Worm (Caenorhabditis elegans) whole organism, L3 larva: Measurements from ENCODE around the gene ugt-21.

Experiments used
- R02D3.7 ChIP-seq: fragments of 150-350 bp; optimal IDR thresholded peaks from 2 replicates; lab custom pipeline; 2014; ENCODE audit warnings: missing biosample characterization, missing genetic modification characterization
- ZK546.5 ChIP-seq: sonication (generic microtip); optimal IDR thresholded peaks from 2 replicates; lab custom pipeline; 2017; ENCODE audit warnings: missing biosample characterization, missing genetic modification characterization
- ama-1 ChIP-seq: fragments of 150-350 bp; optimal IDR thresholded peaks from 2 replicates; lab custom pipeline; 2018
- ceh-16 ChIP-seq: sonication (generic microtip); optimal IDR thresholded peaks from 2 replicates; lab custom pipeline; 2017; ENCODE audit warnings: missing biosample characterization, missing genetic modification characterization
- ceh-28 ChIP-seq: fragments of 150-350 bp; optimal IDR thresholded peaks from 2 replicates; lab custom pipeline; 2014; ENCODE audit warnings: missing biosample characterization, missing genetic modification reagents, missing genetic modification characterization
- ceh-9 ChIP-seq: sonication (generic microtip); optimal IDR thresholded peaks from 2 replicates; lab custom pipeline; 2018; ENCODE audit warnings: missing biosample characterization, missing genetic modification characterization
- daf-12 ChIP-seq: fragments of 150-350 bp; optimal IDR thresholded peaks from 2 replicates; lab custom pipeline; 2014; ENCODE audit warnings: missing biosample characterization, missing genetic modification reagents, missing genetic modification characterization
- egl-27 ChIP-seq: sonication (generic microtip); optimal IDR thresholded peaks from 4 replicates; lab custom pipeline; 2017; ENCODE audit warnings: missing biosample characterization, missing genetic modification reagents, missing genetic modification characterization
- egl-5 ChIP-seq: fragments of 150-350 bp; optimal IDR thresholded peaks from 2 replicates; lab custom pipeline; 2017; ENCODE audit warnings: missing biosample characterization, missing genetic modification reagents, missing genetic modification characterization, inconsistent platforms
- elt-1 ChIP-seq: fragments of 150-350 bp; optimal IDR thresholded peaks from 2 replicates; lab custom pipeline; 2014; ENCODE audit warnings: missing biosample characterization, missing genetic modification characterization
- elt-2 ChIP-seq: sonication (generic microtip); optimal IDR thresholded peaks from 2 replicates; lab custom pipeline; 2016; ENCODE audit warnings: missing genetic modification reagents, mild to moderate bottlenecking, missing genetic modification characterization, missing compliant biosample characterization
- elt-3 ChIP-seq, 3 experiments: fragments of 150-350 bp in 1 of 3; sonication (generic microtip) in 2 of 3; optimal IDR thresholded peaks; 2 replicates in 2 of 3; 4 replicates in 1 of 3; lab custom pipeline; 2014 to 2017; ENCODE audit warnings: missing biosample characterization in 3 of 3, missing genetic modification characterization in 3 of 3
- eor-1 ChIP-seq, 2 experiments: fragments of 150-350 bp; optimal IDR thresholded peaks; 2 replicates each; lab custom pipeline; 2014 to 2018; ENCODE audit warnings: missing biosample characterization in 2 of 2, missing genetic modification characterization in 2 of 2
- fkh-10 ChIP-seq: sonication (generic microtip); optimal IDR thresholded peaks from 2 replicates; lab custom pipeline; 2017; ENCODE audit warnings: missing biosample characterization, missing genetic modification reagents, missing genetic modification characterization
- fkh-2 ChIP-seq: fragments of 150-350 bp; optimal IDR thresholded peaks from 2 replicates; lab custom pipeline; 2014; ENCODE audit warnings: missing biosample characterization, missing genetic modification reagents, missing genetic modification characterization
- hmg-11 ChIP-seq: sonication (generic microtip); optimal IDR thresholded peaks from 2 replicates; lab custom pipeline; 2016; ENCODE audit warnings: missing genetic modification characterization, missing compliant biosample characterization
- jun-1 ChIP-seq: fragments of 150-350 bp; optimal IDR thresholded peaks from 2 replicates; lab custom pipeline; 2014; ENCODE audit warnings: missing biosample characterization, missing genetic modification reagents, missing genetic modification characterization
- lin-15B ChIP-seq: fragments of 150-350 bp; optimal IDR thresholded peaks from 2 replicates; lab custom pipeline; 2014; ENCODE audit warnings: missing biosample characterization, missing genetic modification characterization
- lin-39 ChIP-seq: fragments of 150-350 bp; optimal IDR thresholded peaks from 2 replicates; lab custom pipeline; 2018; ENCODE audit warnings: missing biosample characterization, missing genetic modification reagents, missing genetic modification characterization
- mdl-1 ChIP-seq: fragments of 150-350 bp; optimal IDR thresholded peaks from 2 replicates; lab custom pipeline; 2014; ENCODE audit warnings: missing biosample characterization, missing genetic modification characterization
- mml-1 ChIP-seq: fragments of 150-350 bp; sonication (generic microtip); optimal IDR thresholded peaks from 3 replicates; lab custom pipeline; 2014; ENCODE audit warnings: missing biosample characterization, missing genetic modification characterization
- nfya-1 ChIP-seq: sonication (generic microtip); optimal IDR thresholded peaks from 2 replicates; lab custom pipeline; 2017; ENCODE audit warnings: missing genetic modification characterization, mild to moderate bottlenecking, missing compliant biosample characterization, antibody characterized with exemption, moderate library complexity; ENCODE audit not compliant: insufficient read depth
- nhr-11 ChIP-seq: fragments of 150-350 bp; optimal IDR thresholded peaks from 2 replicates; lab custom pipeline; 2014; ENCODE audit warnings: missing biosample characterization, missing genetic modification characterization
- nhr-12 ChIP-seq: fragments of 150-350 bp; optimal IDR thresholded peaks from 2 replicates; lab custom pipeline; 2014; ENCODE audit warnings: missing biosample characterization, missing genetic modification characterization
- nhr-23 ChIP-seq: fragments of 150-350 bp; optimal IDR thresholded peaks from 2 replicates; lab custom pipeline; 2014; ENCODE audit warnings: missing biosample characterization, missing genetic modification reagents, missing genetic modification characterization
- nhr-237 ChIP-seq: fragments of 150-350 bp; optimal IDR thresholded peaks from 2 replicates; lab custom pipeline; 2014; ENCODE audit warnings: missing biosample characterization, missing genetic modification characterization
- nhr-25 ChIP-seq: sonication (generic microtip); optimal IDR thresholded peaks from 2 replicates; lab custom pipeline; 2017; ENCODE audit warnings: missing biosample characterization, missing genetic modification characterization
- nhr-28 ChIP-seq: fragments of 150-350 bp; optimal IDR thresholded peaks from 2 replicates; lab custom pipeline; 2014; ENCODE audit warnings: missing biosample characterization, missing genetic modification characterization
- nhr-43 ChIP-seq: sonication (generic microtip); optimal IDR thresholded peaks from 2 replicates; lab custom pipeline; 2016; ENCODE audit warnings: mild to moderate bottlenecking, missing genetic modification characterization, missing compliant biosample characterization; ENCODE audit not compliant: poor library complexity, severe bottlenecking
- nhr-67 ChIP-seq: fragments of 150-350 bp; optimal IDR thresholded peaks from 2 replicates; lab custom pipeline; 2014; ENCODE audit warnings: missing biosample characterization, missing genetic modification characterization
- nhr-76 ChIP-seq: fragments of 150-350 bp; sonication (generic microtip); optimal IDR thresholded peaks from 5 replicates; lab custom pipeline; 2014; ENCODE audit warnings: missing biosample characterization, missing genetic modification characterization
- nhr-77 ChIP-seq: fragments of 150-350 bp; optimal IDR thresholded peaks from 2 replicates; lab custom pipeline; 2014; ENCODE audit warnings: missing biosample characterization, missing genetic modification characterization
- pha-4 ChIP-seq: fragments of 150-350 bp; optimal IDR thresholded peaks from 2 replicates; lab custom pipeline; 2014; ENCODE audit warnings: missing biosample characterization, missing genetic modification reagents, missing genetic modification characterization
- pqm-1 ChIP-seq: fragments of 150-350 bp; optimal IDR thresholded peaks from 2 replicates; lab custom pipeline; 2017; ENCODE audit warnings: missing biosample characterization, missing genetic modification characterization, inconsistent platforms
- sea-2 ChIP-seq: fragments of 150-350 bp; sonication (generic microtip); optimal IDR thresholded peaks from 4 replicates; lab custom pipeline; 2014; ENCODE audit warnings: missing biosample characterization, missing genetic modification reagents, missing genetic modification characterization
- skn-1 ChIP-seq: fragments of 150-350 bp; optimal IDR thresholded peaks from 2 replicates; lab custom pipeline; 2014; ENCODE audit warnings: missing biosample characterization, missing genetic modification characterization
- snpc-4 ChIP-seq: fragments of 150-350 bp; optimal IDR thresholded peaks from 2 replicates; lab custom pipeline; 2014; ENCODE audit warnings: missing biosample characterization, missing genetic modification characterization
- tbx-2 ChIP-seq: sonication (generic microtip); optimal IDR thresholded peaks from 2 replicates; lab custom pipeline; 2016; ENCODE audit warnings: mild to moderate bottlenecking, missing genetic modification characterization, missing compliant biosample characterization
- unc-39 ChIP-seq: sonication (generic microtip); optimal IDR thresholded peaks from 4 replicates; lab custom pipeline; 2017; ENCODE audit warnings: missing biosample characterization, missing genetic modification characterization
- unc-62 ChIP-seq: fragments of 150-350 bp; sonication (generic microtip); optimal IDR thresholded peaks from 4 replicates; lab custom pipeline; 2014; ENCODE audit warnings: missing biosample characterization, missing genetic modification reagents, missing genetic modification characterization
- zag-1 ChIP-seq: fragments of 150-350 bp; optimal IDR thresholded peaks from 2 replicates; lab custom pipeline; 2014; ENCODE audit warnings: missing biosample characterization, missing genetic modification characterization
- ztf-11 ChIP-seq: fragments of 150-350 bp; optimal IDR thresholded peaks from 2 replicates; lab custom pipeline; 2014; ENCODE audit warnings: missing biosample characterization, missing genetic modification characterization
- ztf-4 ChIP-seq: fragments of 150-350 bp; optimal IDR thresholded peaks from 2 replicates; lab custom pipeline; 2014; ENCODE audit warnings: missing biosample characterization, missing genetic modification characterization

The ugt-21 gene

DNA sequence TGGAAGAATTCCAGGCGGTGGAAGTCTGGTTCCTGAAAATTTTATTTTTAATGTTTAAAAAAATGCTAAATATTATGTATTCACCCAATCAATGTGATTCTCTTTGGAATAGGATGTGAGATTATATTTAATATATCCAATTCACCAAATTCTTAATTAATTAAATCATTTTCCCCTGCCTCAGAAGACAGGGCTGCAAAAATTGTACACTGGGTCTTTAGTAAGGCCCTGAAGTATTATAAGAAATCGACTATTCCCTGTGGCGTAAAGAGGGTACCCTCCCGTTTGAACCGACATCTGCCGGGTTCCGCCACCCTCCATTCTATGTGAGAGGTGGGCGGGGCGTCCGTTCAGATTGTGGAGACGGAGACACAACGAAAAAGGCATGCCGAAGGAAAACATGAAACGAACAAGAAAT, 11.1 kb downstream of the ugt-21 start (continued):
- no peak for TF ChIP-seq elt-3 (tag; optimal IDR thresholded peaks at IDR 0.05; lab: Kevin White, UChicago)
- TF ChIP-seq unc-62: peak; percentile 20
- TF ChIP-seq skn-1 (tag; lab: Kevin White, UChicago): no peak
- peak; percentile 32 for TF ChIP-seq fkh-10 (GFP tag; lab: Kevin White, UChicago)
- peak; percentile 37 for TF ChIP-seq lin-39
- TF ChIP-seq nhr-23 (tag; lab: Kevin White, UChicago): peak; percentile 73
- no peak for TF ChIP-seq ztf-11 (tag; lab: Kevin White, UChicago)
- no peak for TF ChIP-seq fkh-2 (tag; lab: Kevin White, UChicago)
- TF ChIP-seq snpc-4 (tag; lab: Kevin White, UChicago): peak; percentile 99
- no peak for TF ChIP-seq ztf-4
- peak; percentile 55 for TF ChIP-seq nhr-76 (tag; lab: Kevin White, UChicago)
- no peak for TF ChIP-seq nhr-237 (tag; lab: Kevin White, UChicago)
- peak; percentile 90 for TF ChIP-seq nfya-1
- TF ChIP-seq nhr-28 (tag; lab: Kevin White, UChicago): peak; percentile 59
- no peak for TF ChIP-seq nhr-77 (tag; lab: Kevin White, UChicago)
- TF ChIP-seq ZK546.5 (tag; lab: Kevin White, UChicago): no peak
- peak; percentile 88 for TF ChIP-seq hmg-11 (tag; lab: Kevin White, UChicago)
- TF ChIP-seq ama-1: peak; percentile 94
- TF ChIP-seq, all 47 proteins: peak for 26

DNA sequence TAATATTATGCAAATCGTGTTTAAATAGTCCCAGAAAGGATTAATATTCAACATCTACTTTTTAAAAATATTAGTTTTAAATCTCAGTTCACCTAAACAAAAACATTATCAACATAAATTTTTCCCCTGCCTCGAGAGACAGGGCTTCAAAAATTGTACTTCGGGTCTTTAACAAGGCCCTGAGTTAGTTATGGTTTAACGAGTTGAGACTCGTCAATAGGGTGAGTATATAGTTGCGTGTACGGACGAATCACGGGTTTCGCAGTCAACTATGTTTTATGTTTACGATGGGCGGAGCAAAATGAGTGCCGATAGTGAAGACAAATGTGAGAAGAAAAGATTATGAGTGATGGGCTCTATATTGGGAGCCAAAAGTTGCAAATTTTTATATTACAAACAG, 11.5 kb downstream of the ugt-21 start:
- TF ChIP-seq pha-4 (tag; lab: Kevin White, UChicago) (peak; percentile 23), nhr-237 (tag; lab: Kevin White, UChicago) (no peak), elt-3 (tag; optimal IDR thresholded peaks at IDR 0.05; lab: Kevin White, UChicago) (no peak), sea-2 (GFP tag; lab: Kevin White, UChicago) (no peak), snpc-4 (tag; lab: Kevin White, UChicago) (peak; percentile 67), pqm-1 (tag; lab: Kevin White, UChicago) (peak; percentile 40), elt-2 (tag; lab: Kevin White, UChicago) (peak; percentile 43)
- TF ChIP-seq, all 47 proteins: peak for 4

DNA sequence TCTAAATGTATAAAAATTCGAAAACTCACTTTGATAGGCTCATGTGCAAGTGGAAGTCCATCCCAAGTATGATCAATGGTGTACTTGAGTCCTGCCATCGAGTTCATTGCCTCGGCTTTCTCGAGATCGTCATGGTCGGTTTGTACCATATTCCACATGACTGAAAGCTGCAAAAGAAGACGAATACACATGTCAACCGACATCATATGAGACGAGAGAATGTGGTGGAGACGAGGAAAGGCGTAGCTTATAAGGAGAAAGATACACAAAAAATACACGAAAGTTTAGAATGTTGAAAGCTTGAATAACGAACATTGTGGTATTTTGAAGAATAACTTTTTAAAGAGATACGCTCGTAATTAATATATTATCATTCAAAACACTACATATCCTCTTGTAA, 12.7 kb downstream of the ugt-21 start, which contains the start of gene C33A12.3:
TSS of gene C33A12.3 (minus strand) at position 167 of the 400 bp plus-strand sequence.
- TF ChIP-seq fkh-10 (GFP tag; lab: Kevin White, UChicago) (no peak), nhr-77 (tag; lab: Kevin White, UChicago) (no peak), eor-1 (tag; optimal IDR thresholded peaks at IDR 0.05; lab: Kevin White, UChicago) (no peak), ceh-28 (no peak), nhr-11 (tag; lab: Kevin White, UChicago) (no peak), egl-27 (tag; lab: Kevin White, UChicago) (no peak), nhr-23 (tag; lab: Kevin White, UChicago) (no peak), zag-1 (tag; lab: Kevin White, UChicago) (no peak), nhr-67 (no peak), tbx-2 (tag; lab: Kevin White, UChicago) (no peak), jun-1 (tag; lab: Kevin White, UChicago) (no peak), nhr-237 (tag; lab: Kevin White, UChicago) (no peak), R02D3.7 (tag; lab: Kevin White, UChicago) (no peak), mml-1 (no peak), elt-2 (tag; lab: Kevin White, UChicago) (no peak), nhr-25 (tag; lab: Kevin White, UChicago) (no peak), elt-1 (no peak), lin-15B (no peak), ztf-11 (tag; lab: Kevin White, UChicago) (no peak)

DNA sequence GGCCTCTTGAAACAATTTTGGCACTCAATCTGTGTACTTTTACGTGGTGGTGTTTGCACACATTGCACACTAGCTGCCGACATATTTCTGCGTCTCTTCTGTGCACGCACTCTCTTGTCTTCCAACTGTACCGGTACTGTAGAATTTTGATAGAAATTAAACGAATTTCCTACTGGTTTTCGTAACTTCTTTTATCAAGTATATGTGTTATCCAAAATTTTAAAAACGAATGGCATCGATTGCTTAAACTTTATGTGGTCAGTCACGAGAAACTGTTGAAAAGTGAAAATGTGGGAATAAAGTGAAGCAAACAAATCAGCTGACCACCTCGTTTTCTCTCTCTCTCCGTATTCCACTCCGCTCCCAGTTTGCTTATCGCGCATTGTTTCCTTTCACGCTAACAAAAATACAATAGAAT, 13.3 kb downstream of the ugt-21 start:
- TF ChIP-seq pha-4 (tag; lab: Kevin White, UChicago): peak; percentile 79
- no peak for TF ChIP-seq ztf-4
- no peak for TF ChIP-seq R02D3.7 (tag; lab: Kevin White, UChicago)
- TF ChIP-seq nhr-237 (tag; lab: Kevin White, UChicago): no peak
- TF ChIP-seq lin-15B: no peak
- no peak for TF ChIP-seq ceh-9 (tag; lab: Kevin White, UChicago)
- TF ChIP-seq mml-1: no peak
- TF ChIP-seq nhr-12 (tag; lab: Kevin White, UChicago): no peak
- TF ChIP-seq ZK546.5 (tag; lab: Kevin White, UChicago): no peak
- TF ChIP-seq sea-2 (GFP tag; lab: Kevin White, UChicago): no peak
- no peak for TF ChIP-seq jun-1 (tag; lab: Kevin White, UChicago)
- peak; percentile 31 for TF ChIP-seq ama-1
- peak; percentile 64 for TF ChIP-seq nhr-43 (tag; lab: Kevin White, UChicago)
- TF ChIP-seq nhr-77 (tag; lab: Kevin White, UChicago): no peak
- peak; percentile 59 for TF ChIP-seq nhr-25 (tag; lab: Kevin White, UChicago)
- no peak for TF ChIP-seq elt-1
- TF ChIP-seq elt-2 (tag; lab: Kevin White, UChicago): peak; percentile 78
- TF ChIP-seq egl-5 (tag; lab: Kevin White, UChicago): no peak
- no peak for TF ChIP-seq skn-1 (tag; lab: Kevin White, UChicago)
- no peak for TF ChIP-seq unc-62
- TF ChIP-seq unc-39 (tag; lab: Kevin White, UChicago): no peak
- peak; percentile 45 for TF ChIP-seq ceh-28
- TF ChIP-seq mdl-1 (tag; lab: Kevin White, UChicago): no peak
- no peak for TF ChIP-seq ceh-16 (tag; lab: Kevin White, UChicago)
- no peak for TF ChIP-seq fkh-10 (GFP tag; lab: Kevin White, UChicago)
- peak; percentile 60 for TF ChIP-seq snpc-4 (tag; lab: Kevin White, UChicago)
- TF ChIP-seq daf-12 (tag; lab: Kevin White, UChicago): no peak
- TF ChIP-seq nfya-1: peak; percentile 10
- no peak for TF ChIP-seq tbx-2 (tag; lab: Kevin White, UChicago)
- no peak for TF ChIP-seq nhr-11 (tag; lab: Kevin White, UChicago)
- no peak for TF ChIP-seq nhr-67
